Worm (Caenorhabditis elegans): Measurements from ENCODE around the gene Y54F10AM.15.

DNA sequence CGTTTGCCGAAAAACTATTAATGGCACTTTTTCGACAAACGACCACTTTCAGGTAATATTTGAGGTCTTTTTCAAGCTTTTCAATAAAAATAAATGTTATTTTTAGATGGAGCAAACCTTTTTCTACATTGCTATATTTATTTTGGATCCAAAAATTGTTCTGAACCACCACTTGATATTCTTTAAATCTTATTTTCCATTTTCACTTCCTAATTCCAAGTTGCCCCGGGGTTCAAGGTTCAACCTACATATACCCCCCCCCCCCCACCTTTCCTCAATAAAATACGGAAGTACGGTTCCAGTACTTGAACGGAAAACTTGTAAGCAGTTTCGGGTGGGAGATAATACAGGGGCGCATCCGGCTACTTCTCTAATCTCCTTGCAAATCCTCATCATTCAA is 20.0 kb downstream of the Y54F10AM.15 start, which contains the start of gene Y54F10AM.6:
- TF ChIP-seq sma-3 (GFP tag; optimal IDR thresholded peaks at IDR 0.05) (no peak), ZK546.5 (tag; optimal IDR thresholded peaks at IDR 0.05) (no peak), ceh-82 (tag; optimal IDR thresholded peaks at IDR 0.05) (no peak), nhr-23 (tag; optimal IDR thresholded peaks at IDR 0.05) (no peak), ztf-11 (tag; optimal IDR thresholded peaks at IDR 0.05) (no peak), lin-39 (tag; optimal IDR thresholded peaks at IDR 0.05) (no peak), elt-1 (tag; optimal IDR thresholded peaks at IDR 0.05) (no peak), snpc-4 (tag; optimal IDR thresholded peaks at IDR 0.05) (no peak), unc-62 (GFP tag; optimal IDR thresholded peaks at IDR 0.05) (no peak)
